Fruit fly (Drosophila melanogaster) whole organism, prepupa: ENCODE data around the gene CG14219.
A peak's percentile ranks its signal among the peaks of the same experiment; 100 is the strongest.

Experiments
- CG10631 ChIP-seq: fragments of 200-800 bp; sonication (Bioruptor generic); optimal IDR thresholded peaks from 2 replicates; lab custom pipeline; 2016; ENCODE audit warnings: missing biosample characterization, missing genetic modification characterization
- CG10669 ChIP-seq: fragments of 200-800 bp; sonication (Bioruptor generic); optimal IDR thresholded peaks from 3 replicates; lab custom pipeline; 2018; ENCODE audit warnings: missing biosample characterization, mild to moderate bottlenecking, missing genetic modification characterization, moderate library complexity
- CG1621 ChIP-seq: fragments of 200-800 bp; sonication (Bioruptor generic); optimal IDR thresholded peaks from 3 replicates; lab custom pipeline; 2018; ENCODE audit warnings: missing biosample characterization, mild to moderate bottlenecking, missing genetic modification characterization
- CG3032 ChIP-seq: fragments of 200-800 bp; optimal IDR thresholded peaks from 2 replicates; lab custom pipeline; 2019; ENCODE audit warnings: missing biosample characterization, mild to moderate bottlenecking, missing genetic modification characterization, moderate library complexity
- CG31627 ChIP-seq: fragments of 200-800 bp; sonication (Bioruptor generic); optimal IDR thresholded peaks from 3 replicates; lab custom pipeline; 2016; ENCODE audit warnings: missing biosample characterization, missing genetic modification characterization
- CG34406 ChIP-seq: fragments of 200-800 bp; sonication (Bioruptor generic); optimal IDR thresholded peaks from 3 replicates; lab custom pipeline; 2016; ENCODE audit warnings: missing biosample characterization, missing genetic modification characterization
- CG4318 ChIP-seq: fragments of 200-800 bp; sonication (Bioruptor generic); optimal IDR thresholded peaks from 3 replicates; lab custom pipeline; 2017; ENCODE audit warnings: missing biosample characterization, mild to moderate bottlenecking, missing genetic modification characterization
- CG6163 ChIP-seq: fragments of 200-800 bp; sonication (Bioruptor generic); IDR thresholded peaks from 3 replicates; pipeline ENCODE4 v1.3.6; 2022; ENCODE audit warnings: missing biosample characterization, missing genetic modification characterization
- CG6276 ChIP-seq: fragments of 200-800 bp; sonication (Bioruptor generic); optimal IDR thresholded peaks from 2 replicates; lab custom pipeline; 2017; ENCODE audit warnings: missing biosample characterization, mild to moderate bottlenecking, missing genetic modification characterization
- CG6792 ChIP-seq: fragments of 200-800 bp; sonication (Bioruptor generic); optimal IDR thresholded peaks from 3 replicates; lab custom pipeline; 2016; ENCODE audit warnings: missing biosample characterization, missing genetic modification characterization
- CG6808 ChIP-seq: fragments of 200-800 bp; sonication (Bioruptor generic); optimal IDR thresholded peaks from 3 replicates; lab custom pipeline; 2017; ENCODE audit warnings: missing biosample characterization, missing genetic modification characterization, mild to moderate bottlenecking, moderate library complexity, missing genetic modification reagents
- CG6854 ChIP-seq: fragments of 200-800 bp; sonication (Bioruptor generic); optimal IDR thresholded peaks from 2 replicates; lab custom pipeline; 2017; ENCODE audit warnings: missing biosample characterization, mild to moderate bottlenecking, missing genetic modification characterization
- CG8119 ChIP-seq: fragments of 200-800 bp; sonication (Bioruptor generic); IDR thresholded peaks from 3 replicates; pipeline ENCODE4 v1.3.6; 2022; ENCODE audit warnings: missing biosample characterization, missing genetic modification characterization
- Eip78C ChIP-seq: fragments of 200-800 bp; sonication (Bioruptor generic); peaks from one replicate; lab custom pipeline; 2016; ENCODE audit warnings: missing biosample characterization, missing genetic modification characterization
- Eip93F ChIP-seq: fragments of 200-800 bp; sonication (Bioruptor generic); optimal IDR thresholded peaks from 2 replicates; lab custom pipeline; 2016; ENCODE audit warnings: missing biosample characterization, mild to moderate bottlenecking, missing genetic modification characterization
- Ets21C ChIP-seq: fragments of 200-800 bp; sonication (Bioruptor generic); optimal IDR thresholded peaks from 3 replicates; lab custom pipeline; 2016; ENCODE audit warnings: missing biosample characterization, missing genetic modification characterization
- Hr39 ChIP-seq: fragments of 200-800 bp; sonication (Bioruptor generic); optimal IDR thresholded peaks from 2 replicates; lab custom pipeline; 2016; ENCODE audit warnings: missing biosample characterization, missing genetic modification characterization
- Hr4 ChIP-seq: fragments of 200-800 bp; sonication (Bioruptor generic); optimal IDR thresholded peaks from 3 replicates; lab custom pipeline; 2016; ENCODE audit warnings: missing biosample characterization, missing genetic modification characterization
- Lpt ChIP-seq: fragments of 200-800 bp; sonication (Bioruptor generic); optimal IDR thresholded peaks from 3 replicates; lab custom pipeline; 2016; ENCODE audit warnings: missing biosample characterization, missing genetic modification characterization
- Sox102F ChIP-seq: fragments of 200-800 bp; sonication (Bioruptor generic); optimal IDR thresholded peaks from 2 replicates; lab custom pipeline; 2016; ENCODE audit warnings: missing biosample characterization, mild to moderate bottlenecking, missing genetic modification characterization
- Sox14 ChIP-seq: fragments of 200-800 bp; sonication (Bioruptor generic); optimal IDR thresholded peaks from 3 replicates; lab custom pipeline; 2016; ENCODE audit warnings: missing biosample characterization, missing genetic modification characterization
- achi ChIP-seq: fragments of 200-800 bp; sonication (Bioruptor generic); optimal IDR thresholded peaks from 3 replicates; lab custom pipeline; 2016; ENCODE audit warnings: missing biosample characterization, missing genetic modification characterization
- acj6 ChIP-seq: fragments of 200-800 bp; sonication (Bioruptor generic); optimal IDR thresholded peaks from 3 replicates; lab custom pipeline; 2016; ENCODE audit warnings: missing biosample characterization, missing genetic modification characterization
- cyc ChIP-seq: fragments of 200-800 bp; sonication (Bioruptor generic); optimal IDR thresholded peaks from 3 replicates; lab custom pipeline; 2016; ENCODE audit warnings: missing biosample characterization, missing genetic modification characterization
- dac ChIP-seq: fragments of 200-800 bp; sonication (Bioruptor generic); optimal IDR thresholded peaks from 2 replicates; lab custom pipeline; 2017; ENCODE audit warnings: missing biosample characterization, mild to moderate bottlenecking, missing genetic modification characterization
- eg ChIP-seq: fragments of 200-800 bp; sonication (Bioruptor generic); IDR thresholded peaks from 3 replicates; pipeline ENCODE4 v1.3.6; 2022; ENCODE audit warnings: missing biosample characterization, missing genetic modification characterization
- esn ChIP-seq: fragments of 200-800 bp; sonication (Bioruptor generic); optimal IDR thresholded peaks from 2 replicates; lab custom pipeline; 2016; ENCODE audit warnings: missing biosample characterization, mild to moderate bottlenecking, missing genetic modification characterization, moderate library complexity
- fkh ChIP-seq: fragments of 200-800 bp; sonication (Bioruptor generic); optimal IDR thresholded peaks from 3 replicates; lab custom pipeline; 2017; ENCODE audit warnings: missing biosample characterization, mild to moderate bottlenecking, missing genetic modification characterization, moderate library complexity
- lz ChIP-seq: fragments of 200-800 bp; sonication (Bioruptor generic); optimal IDR thresholded peaks from 3 replicates; lab custom pipeline; 2016; ENCODE audit warnings: missing biosample characterization, missing genetic modification characterization
- pdm3 ChIP-seq: fragments of 200-800 bp; sonication (Bioruptor generic); optimal IDR thresholded peaks from 3 replicates; lab custom pipeline; 2016; ENCODE audit warnings: missing biosample characterization, missing genetic modification characterization
- ss ChIP-seq, 2 experiments: fragments of 200-800 bp; sonication (Bioruptor generic); optimal IDR thresholded peaks; 2 replicates in 1 of 2; 3 replicates in 1 of 2; lab custom pipeline; 2017 to 2018; ENCODE audit warnings: mild to moderate bottlenecking in 2 of 2, missing biosample characterization in 2 of 2, missing genetic modification characterization in 2 of 2, moderate library complexity in 1 of 2
- svp ChIP-seq: fragments of 200-800 bp; sonication (Bioruptor generic); peaks from one replicate; lab custom pipeline; 2016; ENCODE audit warnings: missing biosample characterization, missing genetic modification characterization
- vri ChIP-seq: fragments of 200-800 bp; sonication (Bioruptor generic); optimal IDR thresholded peaks from 3 replicates; lab custom pipeline; 2016; ENCODE audit warnings: missing biosample characterization, mild to moderate bottlenecking, missing genetic modification characterization

CG14219 gene

DNA sequence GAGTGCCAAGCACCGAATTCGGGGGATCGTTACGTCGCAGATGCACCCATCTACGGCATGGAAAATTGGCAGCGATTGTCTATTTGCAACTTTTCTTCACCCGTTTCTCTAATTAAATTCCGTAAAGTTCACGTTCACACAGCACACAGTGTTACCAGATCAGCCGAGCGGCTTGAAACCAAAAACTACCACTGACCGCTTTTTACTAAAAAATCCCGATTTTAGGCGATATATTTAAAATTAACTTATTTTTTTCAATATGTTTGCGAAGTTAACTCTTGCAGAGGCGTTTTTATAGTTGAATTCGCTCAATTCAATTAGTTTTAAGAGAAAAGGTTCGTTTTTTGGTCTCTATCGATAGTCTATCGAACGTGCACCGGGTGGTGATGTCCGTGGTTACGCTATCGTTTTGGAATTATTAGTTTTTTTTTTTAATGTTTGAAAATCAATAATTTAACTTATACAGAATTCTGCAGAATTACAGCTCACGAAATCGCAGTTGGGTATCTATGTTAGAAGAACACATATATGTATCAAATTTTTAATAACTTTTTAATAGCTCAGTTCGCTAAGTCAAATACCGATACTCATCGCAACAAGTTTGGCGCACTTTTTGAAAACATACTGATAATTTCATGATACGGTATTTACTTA lies 10.2 kb downstream of the CG14219 start, which contains the start of gene Tao:
Gene Tao (minus strand): TSS at position 153 of the 654 bp plus-strand sequence.
- TF ChIP-seq CG1621 (tag; lab: Kevin White, UChicago) (peak; percentile 32), Eip78C (GFP tag; lab: Kevin White, UChicago) (peak; percentile 65), pdm3 (no peak), Hr39 (GFP tag; lab: Kevin White, UChicago) (peak; percentile 1), CG31627 (GFP tag; lab: Kevin White, UChicago) (no peak)

dm6 chrX:19578908-19579647 lies 10.9 kb downstream of the CG14219 start:
- TF ChIP-seq Sox102F (GFP tag; lab: Kevin White, UChicago), result no peak
- TF ChIP-seq Eip78C (GFP tag; lab: Kevin White, UChicago), result peak; percentile 77
- TF ChIP-seq ss (GFP tag; optimal IDR thresholded peaks at IDR 0.05; lab: Kevin White, UChicago), result peak in 1 of 2 experiments; percentile 29

dm6 chrX:19577940-19578632 lies 11.9 kb downstream of the CG14219 start:
- no peak for TF ChIP-seq Eip93F (GFP tag; lab: Kevin White, UChicago)
- TF ChIP-seq achi (GFP tag; lab: Kevin White, UChicago), result no peak
- TF ChIP-seq ss (GFP tag; optimal IDR thresholded peaks at IDR 0.05; lab: Kevin White, UChicago), result no peak
- TF ChIP-seq Hr39 (GFP tag; lab: Kevin White, UChicago), result no peak
- no peak for TF ChIP-seq dac (GFP tag; lab: Kevin White, UChicago)
- no peak for TF ChIP-seq CG6808 (GFP tag; lab: Kevin White, UChicago)
- TF ChIP-seq CG6163, result no peak
- TF ChIP-seq acj6 (GFP tag; lab: Kevin White, UChicago), result no peak
- no peak for TF ChIP-seq CG6792
- peak; percentile 14 for TF ChIP-seq cyc
- no peak for TF ChIP-seq Sox14
- TF ChIP-seq CG1621 (tag; lab: Kevin White, UChicago), result no peak
- TF ChIP-seq CG34406 (GFP tag; lab: Kevin White, UChicago), result no peak
- TF ChIP-seq esn (GFP tag; lab: Kevin White, UChicago), result peak; percentile 10
- no peak for TF ChIP-seq vri (GFP tag; lab: Kevin White, UChicago)
- no peak for TF ChIP-seq eg (GFP tag; lab: Robert Waterston, UW)

DNA sequence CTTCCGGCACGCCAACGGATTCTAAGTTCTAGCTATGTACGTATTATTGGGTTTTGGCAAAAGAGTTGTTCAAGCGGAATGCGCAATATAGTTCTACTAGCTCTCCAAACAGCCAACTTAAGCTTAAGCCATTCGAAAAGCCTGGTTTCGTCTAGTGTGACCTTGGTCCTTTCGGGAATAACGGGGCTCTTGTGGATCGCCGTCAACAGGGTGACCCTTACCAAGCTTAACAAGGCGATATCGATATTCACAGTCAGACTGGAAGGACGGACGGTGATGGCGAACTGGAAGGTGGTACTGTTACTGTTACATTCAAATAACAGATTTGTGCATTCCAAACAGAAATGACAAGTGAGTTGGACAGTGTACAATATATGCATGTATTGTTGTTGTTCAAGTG lies 16.3 kb downstream of the CG14219 start:
- TF ChIP-seq vri (GFP tag; lab: Kevin White, UChicago) (no peak), CG4318 (GFP tag; lab: Kevin White, UChicago) (no peak), CG10669 (GFP tag; lab: Kevin White, UChicago) (no peak), Lpt (GFP tag; lab: Kevin White, UChicago) (no peak), CG6163 (no peak), Hr4 (GFP tag; lab: Kevin White, UChicago) (no peak), CG6854 (GFP tag; lab: Kevin White, UChicago) (no peak), CG8119 (GFP tag; lab: Robert Waterston, UW) (no peak), Ets21C (no peak), svp (no peak), fkh (GFP tag; lab: Kevin White, UChicago) (no peak), CG10631 (GFP tag; lab: Kevin White, UChicago) (no peak), Eip78C (GFP tag; lab: Kevin White, UChicago) (no peak), eg (GFP tag; lab: Robert Waterston, UW) (no peak), CG3032 (tag; lab: Kevin White, UChicago) (no peak), lz (GFP tag; lab: Kevin White, UChicago) (no peak), CG6276 (GFP tag; lab: Kevin White, UChicago) (no peak), CG1621 (tag; lab: Kevin White, UChicago) (no peak)
